Fruit fly (Drosophila melanogaster) whole organism, pupa: ENCODE data around the gene Rbcn-3B.

Source experiments
- CG10348 ChIP-seq: fragments of 200-800 bp; sonication (Bioruptor generic); IDR thresholded peaks from 2 replicates; pipeline ENCODE4 v1.3.6; 2022; ENCODE audit warnings: missing biosample characterization, missing genetic modification characterization
- CG15710 ChIP-seq: fragments of 200-800 bp; sonication (Bioruptor generic); optimal IDR thresholded peaks from 2 replicates; lab custom pipeline; 2018; ENCODE audit warnings: missing biosample characterization, mild to moderate bottlenecking, missing genetic modification characterization, moderate library complexity
- CG17806 ChIP-seq: fragments of 200-800 bp; sonication (Bioruptor generic); optimal IDR thresholded peaks from 2 replicates; lab custom pipeline; 2018; ENCODE audit warnings: missing biosample characterization, mild to moderate bottlenecking, missing genetic modification characterization, moderate library complexity
- CG34367 ChIP-seq: fragments of 200-800 bp; sonication (Bioruptor generic); optimal IDR thresholded peaks from 2 replicates; lab custom pipeline; 2018; ENCODE audit warnings: missing biosample characterization, mild to moderate bottlenecking, missing genetic modification characterization
- CG8159 ChIP-seq: fragments of 200-800 bp; sonication (Bioruptor generic); optimal IDR thresholded peaks from 3 replicates; lab custom pipeline; 2018; ENCODE audit warnings: missing biosample characterization, mild to moderate bottlenecking, missing genetic modification characterization, moderate library complexity
- Ets98B ChIP-seq: fragments of 200-800 bp; sonication (Bioruptor generic); IDR thresholded peaks from 2 replicates; pipeline ENCODE4 v1.3.6; 2022; ENCODE audit warnings: missing biosample characterization, missing genetic modification characterization
- Pif1B ChIP-seq: fragments of 200-800 bp; sonication (Bioruptor generic); optimal IDR thresholded peaks from 3 replicates; lab custom pipeline; 2016; ENCODE audit warnings: missing biosample characterization, missing genetic modification characterization
- Snoo ChIP-seq: fragments of 200-800 bp; sonication (Bioruptor generic); optimal IDR thresholded peaks from 3 replicates; lab custom pipeline; 2017; ENCODE audit warnings: missing biosample characterization, mild to moderate bottlenecking, missing genetic modification characterization, inconsistent platforms
- fd96Ca ChIP-seq: fragments of 200-800 bp; sonication (Bioruptor generic); IDR thresholded peaks from 3 replicates; pipeline ENCODE4 v1.3.6; 2022; ENCODE audit warnings: missing biosample characterization, missing genetic modification characterization

DNA sequence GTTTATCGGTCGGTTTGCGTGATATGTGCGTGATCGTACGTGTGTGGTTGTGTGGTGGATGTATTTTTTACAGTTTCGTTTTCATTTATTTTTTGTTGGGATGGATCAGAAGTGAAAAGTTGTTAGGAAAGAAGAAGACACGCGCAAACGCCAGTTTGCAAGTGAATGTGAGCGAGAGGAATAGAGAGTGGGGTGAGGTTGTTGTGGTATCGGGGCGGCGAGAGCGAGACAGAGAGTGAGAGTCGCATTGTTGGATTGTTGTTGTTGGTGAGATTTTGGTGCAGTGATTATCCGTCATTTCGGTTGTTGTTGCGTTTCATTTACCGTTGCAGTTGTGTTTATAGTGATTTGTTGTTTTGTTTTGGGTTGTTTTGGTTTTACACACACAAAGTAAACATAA lies 15.2 kb upstream of the Rbcn-3B start:
- TF ChIP-seq Snoo (tag; lab: Kevin White, UChicago) (no peak), Ets98B (GFP tag; lab: Robert Waterston, UW) (no peak), CG34367 (no peak), CG8159 (tag; lab: Kevin White, UChicago) (no peak), Pif1B (GFP tag; lab: Kevin White, UChicago) (no peak), CG10348 (no peak), CG15710 (tag; lab: Kevin White, UChicago) (no peak), fd96Ca (GFP tag; lab: Robert Waterston, UW) (no peak), CG17806 (no peak)
